Worm (Caenorhabditis elegans) whole organism, L2 larva: ENCODE data around the gene fbxa-192.

Experiments used
- C34F6.9 ChIP-seq: fragments of 150-350 bp; optimal IDR thresholded peaks from 2 replicates; lab custom pipeline; 2014; ENCODE audit warnings: missing biosample characterization, missing genetic modification characterization
- egl-27 ChIP-seq: sonication (generic microtip); optimal IDR thresholded peaks from 3 replicates; lab custom pipeline; 2017; ENCODE audit warnings: missing biosample characterization, missing genetic modification reagents, missing genetic modification characterization
- elt-1 ChIP-seq: fragments of 150-350 bp; optimal IDR thresholded peaks from 2 replicates; lab custom pipeline; 2014; ENCODE audit warnings: missing biosample characterization, missing genetic modification characterization
- fos-1 ChIP-seq: fragments of 150-350 bp; optimal IDR thresholded peaks from 2 replicates; lab custom pipeline; 2014; ENCODE audit warnings: missing biosample characterization, missing genetic modification characterization
- gmeb-1 ChIP-seq: fragments of 150-350 bp; optimal IDR thresholded peaks from 2 replicates; lab custom pipeline; 2014; ENCODE audit warnings: missing biosample characterization, missing genetic modification characterization
- lin-13 ChIP-seq: fragments of 150-350 bp; optimal IDR thresholded peaks from 2 replicates; lab custom pipeline; 2014; ENCODE audit warnings: missing biosample characterization, missing genetic modification reagents, missing genetic modification characterization
- lin-39 ChIP-seq: fragments of 150-350 bp; optimal IDR thresholded peaks from 2 replicates; lab custom pipeline; 2014; ENCODE audit warnings: missing biosample characterization, missing genetic modification reagents, missing genetic modification characterization
- mdl-1 ChIP-seq, 2 experiments: fragments of 150-350 bp in 1 of 2; sonication (generic microtip) in 1 of 2; optimal IDR thresholded peaks; 2 replicates each; lab custom pipeline; 2017; ENCODE audit warnings: missing biosample characterization in 2 of 2, missing genetic modification characterization in 2 of 2
- nhr-10 ChIP-seq: sonication (generic microtip); optimal IDR thresholded peaks from 2 replicates; lab custom pipeline; 2017; ENCODE audit warnings: missing biosample characterization, missing genetic modification characterization
- nhr-11 ChIP-seq: fragments of 150-350 bp; optimal IDR thresholded peaks from 2 replicates; lab custom pipeline; 2014; ENCODE audit warnings: missing biosample characterization, missing genetic modification characterization
- nhr-237 ChIP-seq: fragments of 150-350 bp; optimal IDR thresholded peaks from 2 replicates; lab custom pipeline; 2014; ENCODE audit warnings: missing biosample characterization, missing genetic modification characterization
- nhr-25 ChIP-seq: fragments of 150-350 bp; sonication (generic microtip); optimal IDR thresholded peaks from 3 replicates; lab custom pipeline; 2014; ENCODE audit warnings: missing biosample characterization, missing genetic modification characterization
- nhr-77 ChIP-seq: fragments of 150-350 bp; optimal IDR thresholded peaks from 2 replicates; lab custom pipeline; 2014; ENCODE audit warnings: missing biosample characterization, missing genetic modification characterization
- sma-3 ChIP-seq: sonication (generic microtip); optimal IDR thresholded peaks from 2 replicates; lab custom pipeline; 2016; ENCODE audit warnings: missing genetic modification reagents, missing genetic modification characterization, missing compliant biosample characterization
- unc-39 ChIP-seq: fragments of 150-350 bp; optimal IDR thresholded peaks from 2 replicates; lab custom pipeline; 2014; ENCODE audit warnings: missing biosample characterization, missing genetic modification characterization
- unc-62 ChIP-seq: fragments of 150-350 bp; optimal IDR thresholded peaks from 2 replicates; lab custom pipeline; 2014; ENCODE audit warnings: missing biosample characterization, missing genetic modification reagents, missing genetic modification characterization
- zag-1 ChIP-seq: fragments of 150-350 bp; optimal IDR thresholded peaks from 2 replicates; lab custom pipeline; 2014; ENCODE audit warnings: missing biosample characterization, missing genetic modification characterization
- ztf-11 ChIP-seq: sonication (generic microtip); optimal IDR thresholded peaks from 2 replicates; lab custom pipeline; 2017; ENCODE audit warnings: missing biosample characterization, missing genetic modification characterization
- ztf-4 ChIP-seq: fragments of 150-350 bp; optimal IDR thresholded peaks from 2 replicates; lab custom pipeline; 2014; ENCODE audit warnings: missing biosample characterization, missing genetic modification characterization

Gene fbxa-192

DNA sequence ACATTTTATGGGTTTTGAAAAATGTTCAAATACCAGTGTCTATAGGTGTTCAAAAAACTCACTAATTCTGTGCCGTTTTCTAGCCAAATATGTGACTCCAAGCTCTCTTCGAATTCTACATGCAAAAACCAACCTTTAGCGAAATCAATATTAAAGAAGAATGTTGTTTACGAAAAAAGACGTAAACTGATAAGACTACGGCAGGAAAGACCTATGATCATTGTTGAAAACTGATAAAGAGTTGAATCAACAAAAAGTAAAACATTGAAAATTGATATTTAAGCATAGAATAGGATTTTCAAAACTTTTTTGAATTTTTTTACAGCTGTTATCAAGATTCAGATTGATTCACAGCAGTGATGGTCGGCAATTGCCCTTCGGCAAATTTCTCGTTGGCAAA is 51.5 kb downstream of the fbxa-192 start, which contains the start of gene Y6G8.2:
Gene Y6G8.2, minus strand, starts transcription at position 147 of the 400 bp plus-strand sequence.
- peak; percentile 60 for TF ChIP-seq fos-1 (tag; lab: Kevin White, UChicago)
- TF ChIP-seq egl-27 (tag; lab: Kevin White, UChicago) = no peak
- TF ChIP-seq unc-39 (tag; lab: Kevin White, UChicago) = no peak

- TF ChIP-seq nhr-10 (tag; lab: Kevin White, UChicago) (no peak), nhr-237 (tag; lab: Kevin White, UChicago) (no peak), mdl-1 (tag; optimal IDR thresholded peaks at IDR 0.05; lab: Kevin White, UChicago) (no peak), zag-1 (no peak), lin-39 (tag; lab: Kevin White, UChicago) (no peak), nhr-77 (tag; lab: Kevin White, UChicago) (no peak), unc-62 (GFP tag; lab: Kevin White, UChicago) (no peak), ztf-11 (tag; lab: Kevin White, UChicago) (no peak), lin-13 (GFP tag; lab: Kevin White, UChicago) (no peak), C34F6.9 (no peak), ztf-4 (tag; lab: Kevin White, UChicago) (no peak), nhr-25 (tag; lab: Kevin White, UChicago) (no peak), nhr-11 (no peak), elt-1 (no peak), sma-3 (GFP tag; lab: Kevin White, UChicago) (no peak), gmeb-1 (tag; lab: Kevin White, UChicago) (no peak)
Measured at ce11 chrV:17595691-17596090, 54.6 kb downstream of the fbxa-192 start.
